Worm (Caenorhabditis elegans) whole organism, L4/young adult: Measurements from ENCODE around the gene F35E12.10.

ENCODE experiments used
- W03F9.2 ChIP-seq: fragments of 150-350 bp; optimal IDR thresholded peaks from 2 replicates; lab custom pipeline; 2014; ENCODE audit warnings: missing biosample characterization, missing genetic modification characterization
- dao-5 ChIP-seq: sonication (generic microtip); optimal IDR thresholded peaks from 2 replicates; lab custom pipeline; 2016; ENCODE audit warnings: missing genotype, missing genetic modification characterization, moderate library complexity, missing compliant biosample characterization
- him-1 ChIP-seq: sonication (generic microtip); optimal IDR thresholded peaks from 2 replicates; lab custom pipeline; 2016; ENCODE audit warnings: missing genotype, missing genetic modification reagents, missing genetic modification characterization, missing compliant biosample characterization

DNA sequence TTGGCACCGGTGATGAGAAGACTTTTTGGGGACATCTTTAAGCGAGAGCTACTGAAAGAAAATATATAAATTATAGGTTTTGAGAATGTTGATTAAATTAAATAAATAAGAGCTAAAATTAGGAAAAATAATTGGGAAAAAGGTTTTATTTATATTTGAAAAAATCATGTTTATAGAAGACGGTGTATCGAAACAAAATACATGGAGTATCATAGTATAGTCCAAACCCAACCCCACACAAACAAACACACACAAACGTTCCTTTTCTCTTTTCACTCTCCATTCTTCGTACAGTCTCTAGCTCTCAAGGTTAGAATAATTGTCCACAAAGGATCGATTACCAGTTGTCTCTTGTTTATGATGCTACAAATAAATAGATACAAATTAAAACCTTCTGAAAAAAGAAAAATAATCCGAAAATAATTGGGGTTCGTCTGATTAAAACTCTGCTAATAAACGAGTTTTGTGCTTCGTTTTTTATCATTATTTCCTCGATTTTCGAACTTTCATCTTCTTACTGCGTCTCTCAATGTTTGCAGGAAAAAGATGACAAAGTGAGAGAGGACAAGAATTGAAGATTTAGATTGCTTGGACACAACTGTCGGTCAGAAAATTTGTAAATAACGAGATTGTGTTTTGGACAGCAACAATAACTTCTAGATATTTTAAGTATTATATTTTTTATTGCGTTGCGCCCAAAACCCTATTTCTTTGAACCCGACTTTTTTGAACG lies 8.0 kb upstream of the F35E12.10 start, which contains the start of gene F20G2.2:
- TF ChIP-seq him-1 (tag; lab: Kevin White, UChicago) (no peak), W03F9.2 (no peak), dao-5 (tag; lab: Kevin White, UChicago) (no peak)
